Worm (Caenorhabditis elegans): ENCODE measurements around the gene T11F9.10.

Gene T11F9.10

ce11 chrV:11533365-11533949 lies 46.7 kb downstream of the T11F9.10 start (continued):
- TF ChIP-seq madf-8 (GFP tag; conservative IDR thresholded peaks at IDR 0.05) = no peak
- no peak for TF ChIP-seq Y95B8A.8 (GFP tag; IDR thresholded peaks at IDR 0.05)
- 0 out of 2 replicates have a peak, but pooled peaks have one; percentile 53 for TF ChIP-seq let-526 (GFP tag; IDR thresholded peaks at IDR 0.05)
- peak; percentile 11 for TF ChIP-seq ZK185.1 (tag; optimal IDR thresholded peaks at IDR 0.05; ENCODE audit: poor library complexity, severe bottlenecking)
- TF ChIP-seq dpff-1 (tag; optimal IDR thresholded peaks at IDR 0.05) = no peak
- no peak for TF ChIP-seq Y53F4B.3 (GFP tag; IDR thresholded peaks at IDR 0.05)
- no peak for TF ChIP-seq mes-4 (tag; optimal IDR thresholded peaks at IDR 0.05)
- TF ChIP-seq lsy-27 (tag; optimal IDR thresholded peaks at IDR 0.05; ENCODE audit: borderline replicate concordance, insufficient read depth) = no peak
- TF ChIP-seq C17E4.6 (GFP tag; IDR thresholded peaks at IDR 0.05) = no peak
- no peak for TF ChIP-seq hrde-1 (tag; optimal IDR thresholded peaks at IDR 0.05; ENCODE audit: borderline replicate concordance)
- no peak for TF ChIP-seq nhr-120 (GFP tag; IDR thresholded peaks at IDR 0.05)
- TF ChIP-seq rec-8 (tag; optimal IDR thresholded peaks at IDR 0.05) = no peak
- 0 out of 2 replicates have a peak, but pooled peaks have one; percentile 14 for TF ChIP-seq Y53G8AR.9 (GFP tag; conservative IDR thresholded peaks at IDR 0.05)
- TF ChIP-seq aptf-3 (GFP tag; IDR thresholded peaks at IDR 0.05) = no peak
- TF ChIP-seq F55B11.4 (tag; optimal IDR thresholded peaks at IDR 0.05; ENCODE audit: borderline replicate concordance, insufficient read depth) = no peak
- TF ChIP-seq ztf-25 (GFP tag; IDR thresholded peaks at IDR 0.05) = no peak
- TF ChIP-seq zim-3 (tag; optimal IDR thresholded peaks at IDR 0.05) = no peak
- TF ChIP-seq snpc-1.1 (tag; optimal IDR thresholded peaks at IDR 0.05; ENCODE audit: insufficient read depth) = no peak
- no peak for TF ChIP-seq B0261.1 (tag; optimal IDR thresholded peaks at IDR 0.05)
- no peak for TF ChIP-seq F23B12.7 (tag; optimal IDR thresholded peaks at IDR 0.05; ENCODE audit: insufficient read depth)
- TF ChIP-seq hmg-20 (GFP tag; IDR thresholded peaks at IDR 0.05) = no peak
- no peak for TF ChIP-seq F37B4.10 (GFP tag; IDR thresholded peaks at IDR 0.05)
- no peak for TF ChIP-seq lin-26 (GFP tag; IDR thresholded peaks at IDR 0.05)
- no peak for TF ChIP-seq ztf-28 (GFP tag; IDR thresholded peaks at IDR 0.05)
- TF ChIP-seq pbrm-1 (GFP tag; IDR thresholded peaks at IDR 0.05) = peak; percentile 0; the same call in 1 of the 2 replicates
- no peak for TF ChIP-seq hlh-12 (tag; optimal IDR thresholded peaks at IDR 0.05)
- TF ChIP-seq nfya-2 (GFP tag; IDR thresholded peaks at IDR 0.05) = no peak

DNA sequence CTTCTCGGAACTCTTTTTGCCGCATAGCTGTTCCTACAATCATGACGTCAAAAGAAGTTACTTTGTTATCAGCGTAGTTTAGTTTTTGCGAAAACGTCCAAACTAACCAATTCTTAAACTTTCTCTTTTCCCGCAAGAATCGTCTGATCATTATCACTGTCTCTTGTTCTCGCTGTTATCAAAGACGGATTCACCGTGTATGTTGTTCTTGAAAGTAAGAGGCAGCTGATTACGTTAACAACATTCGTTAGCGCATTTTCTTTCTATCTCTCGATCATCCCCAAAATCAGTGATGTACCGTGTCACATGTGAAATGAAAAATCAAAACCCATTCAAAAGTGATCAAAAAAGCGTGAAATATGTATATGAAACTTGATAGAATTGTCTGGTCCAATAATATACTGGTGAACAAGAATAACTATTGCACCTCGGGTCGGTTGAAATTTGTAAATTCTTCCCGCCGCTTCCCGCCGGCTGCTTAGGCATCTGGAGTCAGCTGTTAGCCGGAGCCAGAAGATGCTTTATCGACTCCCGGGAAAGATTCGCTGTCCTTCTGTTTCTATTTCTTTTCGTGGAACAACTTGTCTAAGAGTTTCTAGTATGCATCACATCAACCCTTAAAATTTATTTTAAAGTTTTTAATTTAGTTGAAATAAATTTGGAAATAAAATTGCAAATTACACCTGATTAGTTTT lies 47.9 kb downstream of the T11F9.10 start:
- no peak for TF ChIP-seq let-526 (GFP tag; IDR thresholded peaks at IDR 0.05)
- TF ChIP-seq sea-2 (GFP tag; IDR thresholded peaks at IDR 0.05) = 0 out of 2 replicates have a peak, but pooled peaks have one; percentile 7
- no peak for TF ChIP-seq D2030.7 (GFP tag; IDR thresholded peaks at IDR 0.05)
- TF ChIP-seq ets-4 (GFP tag; optimal IDR thresholded peaks at IDR 0.05) = peak; percentile 30
- no peak for TF ChIP-seq attf-3 (GFP tag; conservative IDR thresholded peaks at IDR 0.05)
- no peak for TF ChIP-seq somi-1 (GFP tag; optimal IDR thresholded peaks at IDR 0.05)
- TF ChIP-seq efl-1 (GFP tag; optimal IDR thresholded peaks at IDR 0.05) = no peak
- TF ChIP-seq ama-1 (optimal IDR thresholded peaks at IDR 0.05) = no peak
- TF ChIP-seq ama-1 (GFP tag; optimal IDR thresholded peaks at IDR 0.05) = peak in 1 of 2 experiments; percentile 4
- TF ChIP-seq F55B11.4 (tag; optimal IDR thresholded peaks at IDR 0.05; ENCODE audit: borderline replicate concordance, insufficient read depth) = no peak
- TF ChIP-seq B0035.1 (tag; optimal IDR thresholded peaks at IDR 0.05) = no peak
- no peak for TF ChIP-seq ZK185.1 (tag; optimal IDR thresholded peaks at IDR 0.05; ENCODE audit: poor library complexity, severe bottlenecking)
- TF ChIP-seq madf-3 (GFP tag; IDR thresholded peaks at IDR 0.05) = no peak
- peak; percentile 85 for TF ChIP-seq nhr-80 (tag; optimal IDR thresholded peaks at IDR 0.05)
- no peak for TF ChIP-seq snpc-1.1 (tag; optimal IDR thresholded peaks at IDR 0.05; ENCODE audit: insufficient read depth)
- no peak for TF ChIP-seq aptf-3 (GFP tag; IDR thresholded peaks at IDR 0.05)
- peak; percentile 14; the same call in 1 of the 2 replicates for TF ChIP-seq rcor-1 (GFP tag; IDR thresholded peaks at IDR 0.05)
- TF ChIP-seq sdz-38 (tag; optimal IDR thresholded peaks at IDR 0.05) = no peak
- TF ChIP-seq fkh-3 (tag; optimal IDR thresholded peaks at IDR 0.05) = no peak
- TF ChIP-seq cebp-1 (GFP tag; IDR thresholded peaks at IDR 0.05) = no peak
- peak; percentile 33 for TF ChIP-seq cebp-1 (tag; optimal IDR thresholded peaks at IDR 0.05)
- TF ChIP-seq F49E8.2 (tag; optimal IDR thresholded peaks at IDR 0.05; ENCODE audit: insufficient read depth) = no peak
- peak; percentile 2 for TF ChIP-seq lsy-27 (tag; optimal IDR thresholded peaks at IDR 0.05; ENCODE audit: borderline replicate concordance, insufficient read depth)
- no peak for TF ChIP-seq tlf-1 (GFP tag; optimal IDR thresholded peaks at IDR 0.05)

Data from whole organism, young adult.